Fruit fly (Drosophila melanogaster): ENCODE results near the gene MtnE.
A peak's percentile ranks its signal among the peaks of the same experiment; 100 is the strongest.

The MtnE gene

dm6 chr3R:20534575-20534974, at the start of gene MtnE, which contains the start of gene MtnD:
Gene MtnE (minus strand): TSS chr3R:20534704.
Gene MtnD (plus strand): TSS chr3R:20534962.
- no peak for TF ChIP-seq CG17801 (GFP tag; optimal IDR thresholded peaks at IDR 0.05; ENCODE audit: partially characterized antibody)

- TF ChIP-seq CG17801 (GFP tag; optimal IDR thresholded peaks at IDR 0.05; ENCODE audit: partially characterized antibody), result no peak
These were observed 46.9 kb upstream of the MtnE start, which contains the start of gene CG34008 for dm6 chr3R:20581376-20581775. Gene CG34008 (minus strand): TSS chr3R:20581522.

DNA sequence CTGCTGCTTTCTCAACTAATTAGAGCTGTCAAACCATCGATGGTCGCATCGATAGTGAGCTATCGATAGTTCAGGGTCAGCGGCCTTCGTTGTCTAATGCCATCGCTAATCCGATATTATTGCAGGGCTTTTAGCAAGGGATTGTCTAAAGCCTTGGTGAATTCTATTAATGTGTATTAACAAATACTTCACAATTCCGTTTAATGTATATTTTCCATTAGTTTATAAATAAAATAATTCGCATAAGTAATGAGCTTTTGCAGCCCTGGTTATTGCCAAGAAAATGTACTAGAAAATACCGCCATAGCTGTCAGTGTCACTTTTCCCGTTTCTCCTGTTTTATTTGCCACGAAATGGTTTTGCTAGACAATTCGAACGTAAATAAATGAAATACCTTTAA, 45.3 kb upstream of the MtnE start, which contains the start of the genes EloB and Srp14:
TSS of gene EloB (minus strand) at position 35 of the 400 bp plus-strand sequence.
TSS of gene Srp14 (plus strand) at position 300 of the 400 bp plus-strand sequence.
- TF ChIP-seq CG17801 (GFP tag; optimal IDR thresholded peaks at IDR 0.05; ENCODE audit: partially characterized antibody), result peak; percentile 88

DNA sequence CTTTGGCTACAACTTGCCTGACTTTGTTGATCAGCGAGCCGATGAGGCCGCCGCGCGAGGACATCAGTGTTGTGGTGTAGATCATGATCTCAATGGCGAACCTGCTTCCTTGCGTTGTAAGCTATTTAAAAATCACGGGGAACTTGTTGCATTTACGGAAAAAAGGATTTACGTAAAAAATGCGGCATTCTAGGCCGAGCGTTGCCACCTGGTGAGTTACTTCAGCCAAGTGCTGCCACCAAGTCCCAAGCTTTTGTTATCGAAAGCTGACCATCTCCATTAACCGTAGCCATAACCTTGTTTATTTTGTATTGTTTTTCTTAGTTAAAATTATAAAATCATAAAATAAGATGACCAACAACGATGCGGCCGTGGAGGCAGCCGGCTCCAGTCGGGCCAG, 42.3 kb upstream of the MtnE start, which contains the start of the genes TFAM and CG5412:
TSS of gene TFAM (minus strand) at position 222 of the 400 bp plus-strand sequence.
TSS of gene CG5412 (plus strand) at position 265 of the 400 bp plus-strand sequence.
- no peak for TF ChIP-seq CG17801 (GFP tag; optimal IDR thresholded peaks at IDR 0.05; ENCODE audit: partially characterized antibody)

- peak; percentile 70 for TF ChIP-seq CG17801 (GFP tag; optimal IDR thresholded peaks at IDR 0.05; ENCODE audit: partially characterized antibody)
These were observed 40.1 kb upstream of the MtnE start for dm6 chr3R:20574535-20574980.

DNA sequence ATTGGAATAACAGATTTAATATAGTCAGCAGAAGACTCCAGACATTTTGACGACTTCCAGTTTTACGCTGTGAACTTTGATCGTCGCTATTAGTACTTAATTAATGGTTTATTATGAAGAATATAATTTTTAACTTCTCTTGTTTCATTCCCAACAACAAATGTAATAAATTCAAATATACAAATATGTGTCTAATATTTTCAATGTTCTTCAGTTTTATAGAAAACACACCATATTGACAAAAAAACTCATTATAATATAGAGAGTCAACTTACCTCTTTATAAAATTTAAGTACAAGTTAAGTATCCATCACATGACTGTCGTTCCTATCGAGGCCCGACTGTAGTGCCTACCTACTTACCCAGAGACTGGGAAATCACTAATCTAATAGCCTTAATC, 38.8 kb upstream of the MtnE start:
- TF ChIP-seq CG17801 (GFP tag; optimal IDR thresholded peaks at IDR 0.05; ENCODE audit: partially characterized antibody), result no peak

DNA sequence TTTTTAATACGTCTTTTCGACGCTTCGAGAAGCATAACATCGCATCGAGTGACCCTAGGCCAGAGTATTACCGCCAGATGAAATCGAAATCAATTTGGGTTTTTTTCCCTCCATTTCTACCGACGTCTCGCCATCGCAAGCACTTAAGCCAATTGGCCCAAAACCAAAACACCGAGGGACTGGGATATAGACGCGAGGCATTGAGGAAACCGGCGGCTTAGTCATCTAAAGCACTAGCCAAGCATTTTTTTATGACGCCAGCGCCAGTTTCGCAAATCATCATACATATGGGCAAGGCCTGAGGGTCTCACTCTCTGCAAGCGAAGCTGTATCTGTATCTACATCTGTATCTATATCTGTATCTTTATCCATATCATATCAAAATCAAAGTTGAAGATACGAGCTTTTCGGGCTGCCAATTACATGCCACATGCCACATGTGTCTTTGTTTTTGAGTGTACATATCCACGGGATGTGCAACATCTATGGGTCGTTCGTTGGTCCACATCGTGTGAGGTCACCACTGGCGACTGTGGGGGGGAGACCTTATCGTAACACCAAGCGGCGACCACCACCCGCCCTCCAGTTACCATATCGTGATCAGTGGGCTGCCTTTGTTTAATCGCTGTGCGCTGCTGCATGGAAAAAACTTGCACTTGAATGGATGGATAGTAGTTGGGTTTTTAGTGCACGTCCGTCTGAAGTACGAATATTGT, 33.2 kb upstream of the MtnE start:
- TF ChIP-seq CG17801 (GFP tag; optimal IDR thresholded peaks at IDR 0.05; ENCODE audit: partially characterized antibody), result no peak

DNA sequence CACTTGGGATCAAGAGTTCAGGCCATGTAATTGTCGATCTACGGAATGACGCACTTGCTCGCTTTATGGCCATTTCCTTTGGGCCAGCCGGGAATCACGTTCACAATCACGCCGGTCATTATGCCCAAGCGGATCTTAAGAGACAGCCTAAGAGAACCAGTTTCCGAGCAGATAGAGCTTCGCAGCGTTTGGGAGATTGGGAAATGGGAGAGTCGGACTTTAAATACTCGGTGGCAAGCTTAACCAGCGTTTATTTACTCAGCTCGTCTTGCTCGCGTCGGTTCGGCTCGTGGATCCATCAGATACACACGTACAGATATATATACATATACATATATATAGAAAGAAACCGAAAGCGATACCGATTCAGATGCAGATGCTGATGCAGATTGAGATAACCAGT, 31.0 kb upstream of the MtnE start:
- no peak for TF ChIP-seq CG17801 (GFP tag; optimal IDR thresholded peaks at IDR 0.05; ENCODE audit: partially characterized antibody)

dm6 chr3R:20563830-20564421, 29.4 kb upstream of the MtnE start, which contains the start of gene CG10877:
Gene CG10877 (minus strand): TSS chr3R:20564067.
- no peak for TF ChIP-seq CG17801 (GFP tag; optimal IDR thresholded peaks at IDR 0.05; ENCODE audit: partially characterized antibody)

DNA sequence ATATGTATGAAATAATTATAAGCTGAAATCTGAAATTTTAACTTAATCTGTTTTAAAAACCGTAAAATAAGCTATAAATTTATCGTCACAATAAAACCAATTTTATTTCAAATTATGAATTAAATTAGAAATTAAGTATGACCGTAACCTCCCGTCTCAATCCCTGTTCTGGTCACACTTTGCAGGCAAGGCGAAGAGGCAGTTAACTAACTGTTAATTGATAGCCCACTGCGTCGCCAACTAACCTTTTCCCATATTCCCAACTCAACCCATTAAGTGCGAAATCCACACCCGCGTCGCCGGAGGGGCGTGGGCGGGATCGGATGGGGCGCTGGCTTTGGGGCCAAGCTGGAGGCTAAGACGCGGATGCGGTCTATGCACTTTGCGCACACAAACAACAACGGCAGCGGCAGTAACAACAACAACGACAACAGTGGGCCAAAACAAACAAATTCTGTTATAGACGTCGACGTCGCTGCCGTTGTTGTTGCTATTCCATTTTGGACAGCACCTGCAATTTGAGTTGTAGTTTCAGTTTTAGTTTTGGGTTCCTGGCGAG, 26.2 kb upstream of the MtnE start, which contains the start of gene CG5191:
TSS of gene CG5191 (plus strand) at position 198 of the 559 bp plus-strand sequence.
- TF ChIP-seq CG17801 (GFP tag; optimal IDR thresholded peaks at IDR 0.05; ENCODE audit: partially characterized antibody), result no peak

- no peak for TF ChIP-seq CG17801 (GFP tag; optimal IDR thresholded peaks at IDR 0.05; ENCODE audit: partially characterized antibody)
These were observed 25.6 kb upstream of the MtnE start, which contains the start of gene CG15922 for dm6 chr3R:20560019-20560667. Gene CG15922 (minus strand): TSS chr3R:20560280.

DNA sequence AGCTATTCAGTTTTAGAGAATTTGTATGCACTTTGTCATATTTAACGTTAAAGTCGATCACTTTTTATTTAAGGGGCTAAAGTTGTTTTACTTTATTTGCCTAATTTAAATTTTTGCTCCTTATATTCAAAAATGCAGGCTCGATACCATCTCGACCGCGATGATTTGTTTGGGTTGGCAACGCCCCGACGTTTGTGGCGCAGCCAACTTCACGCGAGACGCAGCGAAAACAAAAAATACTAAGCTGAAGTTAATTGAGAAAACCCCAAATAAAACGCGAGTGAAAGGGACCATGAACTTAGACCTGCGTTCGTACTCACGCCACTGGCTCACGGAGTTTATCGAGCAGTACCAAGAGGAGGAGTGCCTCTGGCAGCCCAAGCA, 23.6 kb upstream of the MtnE start:
- no peak for TF ChIP-seq CG17801 (GFP tag; optimal IDR thresholded peaks at IDR 0.05; ENCODE audit: partially characterized antibody)

DNA sequence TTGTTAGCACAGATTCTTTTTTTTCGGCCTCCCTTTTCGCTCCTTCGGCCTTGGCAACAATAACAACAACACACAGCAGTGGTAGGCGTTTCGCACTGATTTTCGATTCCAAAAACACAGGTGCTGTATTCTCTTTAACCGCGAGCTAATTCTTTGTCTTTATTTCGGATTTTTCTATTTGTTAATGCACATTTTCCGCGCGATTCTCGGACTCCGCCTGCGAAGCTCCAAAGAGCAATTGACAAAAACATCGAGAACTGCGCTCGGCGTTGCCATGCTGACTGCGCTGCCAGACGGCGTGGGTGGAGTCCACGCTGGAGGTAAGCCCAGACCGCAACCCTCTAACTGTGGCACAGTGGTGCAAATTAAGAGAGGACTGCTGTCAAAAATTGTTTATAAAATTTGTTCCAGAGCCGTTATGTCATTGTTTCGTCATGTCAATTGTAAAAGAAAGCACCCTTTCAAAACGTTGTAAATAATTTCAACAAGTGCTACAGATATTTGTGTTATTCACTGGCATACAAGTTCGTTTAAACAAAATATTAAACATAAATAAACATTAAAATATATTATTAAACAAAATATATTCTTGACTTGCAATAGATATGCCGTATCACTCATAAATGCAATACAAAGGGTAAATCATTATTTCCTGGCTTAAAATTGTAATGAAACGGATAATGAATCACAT, 23.1 kb upstream of the MtnE start, which contains the start of the genes DPCoAC and CG5180:
TSS of gene DPCoAC (minus strand) at position 253 of the 691 bp plus-strand sequence.
TSS of gene CG5180 (plus strand) at position 516 of the 691 bp plus-strand sequence.
- TF ChIP-seq CG17801 (GFP tag; optimal IDR thresholded peaks at IDR 0.05; ENCODE audit: partially characterized antibody), result peak; percentile 33

DNA sequence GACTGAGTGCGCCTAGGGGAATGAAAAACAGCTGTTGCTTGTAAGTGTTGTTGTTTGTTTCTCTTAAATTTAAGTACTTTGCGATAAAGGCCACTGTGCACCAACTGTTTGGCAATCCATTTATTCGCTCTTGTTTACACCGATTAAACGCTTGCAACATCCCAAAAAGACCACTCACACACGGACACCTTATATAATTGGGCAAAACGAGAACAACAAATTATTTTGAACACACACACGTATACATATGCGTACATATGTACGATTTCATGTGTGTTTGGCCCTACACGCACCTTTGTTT, 22.6 kb upstream of the MtnE start:
- TF ChIP-seq CG17801 (GFP tag; optimal IDR thresholded peaks at IDR 0.05; ENCODE audit: partially characterized antibody), result no peak

All from ovary, adult (tissue).